Fruit fly (Drosophila melanogaster) whole organism, embryonic: Measurements from ENCODE around the gene CG1971.

ENCODE experiments used
- ATbp ChIP-seq: fragments of 200-800 bp; sonication (Bioruptor generic); optimal IDR thresholded peaks from 2 replicates; lab custom pipeline; 2017; ENCODE audit warnings: missing biosample characterization, mild to moderate bottlenecking, missing genetic modification characterization, missing genetic modification reagents
- Blimp-1 ChIP-seq: fragments of 200-800 bp; sonication (Bioruptor generic); optimal IDR thresholded peaks from 3 replicates; lab custom pipeline; 2018; ENCODE audit warnings: missing biosample characterization, missing genetic modification characterization, mild to moderate bottlenecking, moderate library complexity, missing genetic modification reagents
- C15 ChIP-seq: fragments of 200-800 bp; sonication (Bioruptor generic); IDR thresholded peaks from 3 replicates; pipeline ENCODE4 v1.3.6; 2022; ENCODE audit warnings: missing biosample characterization, missing genetic modification characterization
- CG10979 ChIP-seq: fragments of 200-800 bp; sonication (Bioruptor generic); optimal IDR thresholded peaks from 2 replicates; lab custom pipeline; 2018; ENCODE audit warnings: missing biosample characterization, mild to moderate bottlenecking, missing genetic modification characterization, moderate library complexity
- CG11504 ChIP-seq: fragments of 200-800 bp; sonication (Bioruptor generic); optimal IDR thresholded peaks from 3 replicates; lab custom pipeline; 2019; ENCODE audit warnings: missing biosample characterization, mild to moderate bottlenecking, missing genetic modification characterization, moderate library complexity
- CG15479 ChIP-seq: fragments of 200-800 bp; sonication (Bioruptor generic); optimal IDR thresholded peaks from 3 replicates; lab custom pipeline; 2019; ENCODE audit warnings: missing biosample characterization, mild to moderate bottlenecking, missing genetic modification characterization, moderate library complexity
- CG1603 ChIP-seq: fragments of 200-800 bp; sonication (Bioruptor generic); optimal IDR thresholded peaks from 2 replicates; lab custom pipeline; 2019; ENCODE audit warnings: missing biosample characterization, mild to moderate bottlenecking, missing genetic modification characterization, moderate library complexity
- CG17359 ChIP-seq: fragments of 200-800 bp; sonication (Bioruptor generic); optimal IDR thresholded peaks from 3 replicates; lab custom pipeline; 2018; ENCODE audit warnings: missing biosample characterization, mild to moderate bottlenecking, missing genetic modification characterization, moderate library complexity
- CG17361 ChIP-seq: fragments of 200-800 bp; sonication (Bioruptor generic); IDR thresholded peaks from 3 replicates; pipeline ENCODE4 v1.3.6; 2022; ENCODE audit warnings: missing biosample characterization, missing genetic modification characterization
- CG6654 ChIP-seq: fragments of 200-800 bp; sonication (Bioruptor generic); optimal IDR thresholded peaks from 2 replicates; lab custom pipeline; 2017; ENCODE audit warnings: missing biosample characterization, mild to moderate bottlenecking, missing genetic modification characterization
- CG6791 ChIP-seq: fragments of 200-800 bp; sonication (Bioruptor generic); IDR thresholded peaks from 3 replicates; pipeline ENCODE4 v1.3.6; 2022; ENCODE audit warnings: missing biosample characterization, missing genetic modification characterization; ENCODE audit not compliant: partially characterized antibody
- CG6854 ChIP-seq: fragments of 200-800 bp; sonication (Bioruptor generic); optimal IDR thresholded peaks from 3 replicates; lab custom pipeline; 2017; ENCODE audit warnings: missing biosample characterization, mild to moderate bottlenecking, missing genetic modification characterization
- Deaf1 ChIP-seq: fragments of 200-800 bp; optimal IDR thresholded peaks from 3 replicates; lab custom pipeline; 2019; ENCODE audit warnings: missing biosample characterization, mild to moderate bottlenecking, missing genetic modification characterization, moderate library complexity
- Drgx ChIP-seq: fragments of 200-800 bp; sonication (Bioruptor generic); IDR thresholded peaks from 2 replicates; pipeline ENCODE4 v1.3.6; 2022; ENCODE audit warnings: missing biosample characterization, missing genetic modification characterization
- Ets65A ChIP-seq: fragments of 200-800 bp; sonication (Bioruptor generic); peaks from one replicate; lab custom pipeline; 2016; ENCODE audit warnings: missing biosample characterization, missing genetic modification characterization
- Fer2 ChIP-seq: fragments of 200-800 bp; sonication (Bioruptor generic); optimal IDR thresholded peaks from 2 replicates; lab custom pipeline; 2018; ENCODE audit warnings: missing biosample characterization, mild to moderate bottlenecking, missing genetic modification characterization, moderate library complexity
- HLH54F ChIP-seq: fragments of 200-800 bp; sonication (Bioruptor generic); optimal IDR thresholded peaks from 3 replicates; lab custom pipeline; 2016; ENCODE audit warnings: missing biosample characterization, missing genetic modification characterization
- HLHmδ ChIP-seq: fragments of 200-800 bp; sonication (Bioruptor generic); optimal IDR thresholded peaks from 2 replicates; lab custom pipeline; 2018; ENCODE audit warnings: missing biosample characterization, mild to moderate bottlenecking, missing genetic modification characterization, moderate library complexity
- Pdp1 ChIP-seq, 2 experiments: fragments of 200-800 bp; sonication (Bioruptor generic); optimal IDR thresholded peaks; 3 replicates each; lab custom pipeline; 2016; ENCODE audit warnings: missing biosample characterization in 2 of 2, missing genetic modification characterization in 2 of 2, mild to moderate bottlenecking in 1 of 2, moderate library complexity in 1 of 2
- Six4 ChIP-seq: fragments of 200-800 bp; sonication (Bioruptor generic); optimal IDR thresholded peaks from 2 replicates; lab custom pipeline; 2016; ENCODE audit warnings: missing biosample characterization, missing genetic modification characterization
- Sox102F ChIP-seq: fragments of 200-800 bp; sonication (Bioruptor generic); optimal IDR thresholded peaks from 2 replicates; lab custom pipeline; 2018; ENCODE audit warnings: missing biosample characterization, mild to moderate bottlenecking, missing genetic modification characterization, moderate library complexity
- bsh ChIP-seq, 2 experiments: fragments of 200-800 bp; sonication (Bioruptor generic); optimal IDR thresholded peaks; 2 replicates each; lab custom pipeline; 2017 to 2018; ENCODE audit warnings: mild to moderate bottlenecking in 2 of 2, missing biosample characterization in 2 of 2, missing genetic modification characterization in 2 of 2, moderate library complexity in 1 of 2
- da ChIP-seq: fragments of 200-800 bp; sonication (Bioruptor generic); optimal IDR thresholded peaks from 2 replicates; lab custom pipeline; 2016; ENCODE audit warnings: missing biosample characterization, missing genetic modification characterization
- dan ChIP-seq: fragments of 200-800 bp; sonication (Bioruptor generic); IDR thresholded peaks from 2 replicates; pipeline ENCODE4 v1.3.6; 2022; ENCODE audit warnings: missing biosample characterization, missing genetic modification characterization
- dmrt99B ChIP-seq: fragments of 200-800 bp; sonication (Bioruptor generic); optimal IDR thresholded peaks from 2 replicates; lab custom pipeline; 2018; ENCODE audit warnings: missing biosample characterization, mild to moderate bottlenecking, missing genetic modification characterization, moderate library complexity
- dysf ChIP-seq: fragments of 200-800 bp; sonication (Bioruptor generic); IDR thresholded peaks from 3 replicates; pipeline ENCODE4 v1.3.6; 2022; ENCODE audit warnings: missing biosample characterization, missing genetic modification characterization
- jigr1 ChIP-seq: fragments of 200-800 bp; sonication (Bioruptor generic); IDR thresholded peaks from 3 replicates; pipeline ENCODE4 v1.3.6; 2022; ENCODE audit warnings: missing biosample characterization, missing genetic modification characterization
- nerfin-2 ChIP-seq: fragments of 200-800 bp; sonication (Bioruptor generic); IDR thresholded peaks from 2 replicates; pipeline ENCODE4 v1.3.6; 2022; ENCODE audit warnings: missing biosample characterization, missing genetic modification characterization; ENCODE audit not compliant: partially characterized antibody
- nom ChIP-seq: fragments of 200-800 bp; sonication (Bioruptor generic); optimal IDR thresholded peaks from 2 replicates; lab custom pipeline; 2017; ENCODE audit warnings: missing biosample characterization, missing genetic modification characterization, mild to moderate bottlenecking, moderate library complexity, missing genetic modification reagents
- phol ChIP-seq: fragments of 200-800 bp; sonication (Bioruptor generic); optimal IDR thresholded peaks from 3 replicates; lab custom pipeline; 2018; ENCODE audit warnings: missing biosample characterization, mild to moderate bottlenecking, missing genetic modification characterization, moderate library complexity
- sim ChIP-seq: fragments of 200-800 bp; sonication (Bioruptor generic); IDR thresholded peaks from 2 replicates; pipeline ENCODE4 v1.3.6; 2022; ENCODE audit warnings: missing biosample characterization, missing genetic modification characterization
- z ChIP-seq: fragments of 200-800 bp; sonication (Bioruptor generic); IDR thresholded peaks from 3 replicates; pipeline ENCODE4 v1.3.6; 2022; ENCODE audit warnings: missing biosample characterization, missing genetic modification characterization

The CG1971 gene

dm6 chr3R:31762672-31763071, 42.6 kb upstream of the CG1971 start:
- TF ChIP-seq Sox102F (GFP tag; lab: Kevin White, UChicago) (peak; percentile 7), CG6854 (GFP tag; lab: Kevin White, UChicago) (no peak), CG11504 (tag; lab: Kevin White, UChicago) (peak; percentile 25), phol (peak; percentile 5), HLHmδ (no peak), CG6654 (GFP tag; lab: Kevin White, UChicago) (no peak), dmrt99B (tag; lab: Kevin White, UChicago) (peak; percentile 29), jigr1 (GFP tag; lab: Robert Waterston, UW) (no peak), Drgx (peak; percentile 73), C15 (GFP tag; lab: Robert Waterston, UW) (no peak), dysf (GFP tag; lab: Robert Waterston, UW) (0 out of 3 replicates have a peak, but pooled peaks have one; percentile 30), sim (GFP tag; lab: Robert Waterston, UW) (no peak), Fer2 (no peak), nom (GFP tag; lab: Kevin White, UChicago) (peak; percentile 40), Blimp-1 (GFP tag; lab: Kevin White, UChicago) (peak; percentile 45), CG10979 (tag; lab: Kevin White, UChicago) (peak; percentile 12), CG1603 (peak; percentile 30), Ets65A (GFP tag; lab: Kevin White, UChicago) (peak; percentile 38), CG17359 (tag; lab: Kevin White, UChicago) (peak; percentile 3)

dm6 chr3R:31764672-31765071, 40.6 kb upstream of the CG1971 start, which contains the start of gene CG2150:
CG2150 (minus strand) TSS chr3R:31764772.
- TF ChIP-seq HLH54F (GFP tag; lab: Kevin White, UChicago) (no peak), ATbp (GFP tag; lab: Kevin White, UChicago) (no peak), dan (GFP tag; lab: Robert Waterston, UW) (no peak), Deaf1 (peak; percentile 55), CG15479 (GFP tag; lab: Kevin White, UChicago) (no peak), z (peak; percentile 45; the same call in 1 of the 3 replicates)

- TF ChIP-seq da (no peak), Six4 (GFP tag; lab: Kevin White, UChicago) (no peak)
Observed at dm6 chr3R:31765145-31765544, 40.1 kb upstream of the CG1971 start.

- no peak for TF ChIP-seq CG17361 (GFP tag; lab: Robert Waterston, UW)
- peak in 1 of 2 experiments; percentile 24 for TF ChIP-seq bsh (GFP tag; optimal IDR thresholded peaks at IDR 0.05; lab: Kevin White, UChicago)
- peak in 1 of 2 experiments; percentile 4 for TF ChIP-seq Pdp1 (GFP tag; optimal IDR thresholded peaks at IDR 0.05; lab: Kevin White, UChicago)
Observed at dm6 chr3R:31767528-31767927, 37.7 kb upstream of the CG1971 start.

dm6 chr3R:31768198-31768597, 37.1 kb upstream of the CG1971 start:
- TF ChIP-seq bsh (GFP tag; optimal IDR thresholded peaks at IDR 0.05; lab: Kevin White, UChicago), result peak in 1 of 2 experiments; percentile 46
- peak; percentile 86 for TF ChIP-seq Drgx
- TF ChIP-seq nerfin-2 (GFP tag; lab: Robert Waterston, UW), result no peak
- 0 out of 3 replicates have a peak, but pooled peaks have one; percentile 42 for TF ChIP-seq CG6791
